Worm (Caenorhabditis elegans) whole organism, mixed stage, embryonic: ENCODE data around the gene fbxa-184.

Source experiments
- M03D4.4 ChIP-seq: sonication (generic microtip); optimal IDR thresholded peaks from 2 replicates; lab custom pipeline; 2017; ENCODE audit warnings: mild to moderate bottlenecking, missing genetic modification characterization, missing compliant biosample characterization
- bed-3 ChIP-seq: fragments of 200-800 bp; sonication (Bioruptor generic); optimal IDR thresholded peaks from 3 replicates; lab custom pipeline; 2018; ENCODE audit warnings: mild to moderate bottlenecking, missing genetic modification characterization, moderate library complexity, missing compliant biosample characterization
- blmp-1 ChIP-seq: fragments of 150-350 bp; optimal IDR thresholded peaks from 2 replicates; lab custom pipeline; 2014; ENCODE audit warnings: missing biosample characterization, missing genetic modification characterization
- ceh-39 ChIP-seq: fragments of 150-350 bp; optimal IDR thresholded peaks from 2 replicates; lab custom pipeline; 2014; ENCODE audit warnings: missing biosample characterization, missing genetic modification characterization
- ceh-43 ChIP-seq: fragments of 200-800 bp; sonication (Bioruptor generic); optimal IDR thresholded peaks from 2 replicates; lab custom pipeline; 2018; ENCODE audit warnings: mild to moderate bottlenecking, missing genetic modification characterization, moderate library complexity, missing compliant biosample characterization
- ceh-83 ChIP-seq: fragments of 200-800 bp; sonication (Bioruptor generic); optimal IDR thresholded peaks from 2 replicates; lab custom pipeline; 2018; ENCODE audit warnings: mild to moderate bottlenecking, missing genetic modification characterization, missing compliant biosample characterization
- ces-1 ChIP-seq: fragments of 150-350 bp; optimal IDR thresholded peaks from 2 replicates; lab custom pipeline; 2014; ENCODE audit warnings: missing biosample characterization, missing genetic modification reagents, missing genetic modification characterization
- cnd-1 ChIP-seq: fragments of 200-800 bp; sonication (Bioruptor generic); optimal IDR thresholded peaks from 2 replicates; lab custom pipeline; 2018; ENCODE audit warnings: mild to moderate bottlenecking, missing genetic modification characterization, missing compliant biosample characterization
- drap-1 ChIP-seq: fragments of 200-800 bp; sonication (Bioruptor generic); optimal IDR thresholded peaks from 3 replicates; lab custom pipeline; 2018; ENCODE audit warnings: mild to moderate bottlenecking, missing genetic modification characterization, missing compliant biosample characterization
- elt-1 ChIP-seq: sonication (generic microtip); optimal IDR thresholded peaks from 2 replicates; lab custom pipeline; 2017; ENCODE audit warnings: missing genetic modification characterization, mild to moderate bottlenecking, missing compliant biosample characterization, antibody characterized with exemption, moderate library complexity, borderline replicate concordance; ENCODE audit not compliant: insufficient read depth
- elt-3 ChIP-seq: fragments of 150-350 bp; optimal IDR thresholded peaks from 2 replicates; lab custom pipeline; 2014; ENCODE audit warnings: missing biosample characterization, missing genetic modification characterization
- flh-1 ChIP-seq: fragments of 200-800 bp; sonication (Bioruptor generic); optimal IDR thresholded peaks from 2 replicates; lab custom pipeline; 2018; ENCODE audit warnings: mild to moderate bottlenecking, missing genetic modification characterization, moderate library complexity, missing compliant biosample characterization
- ham-2 ChIP-seq: fragments of 200-800 bp; sonication (Bioruptor generic); optimal IDR thresholded peaks from 2 replicates; lab custom pipeline; 2018; ENCODE audit warnings: mild to moderate bottlenecking, missing genetic modification characterization, missing compliant biosample characterization
- hlh-1 ChIP-seq: fragments of 150-350 bp; optimal IDR thresholded peaks from 2 replicates; lab custom pipeline; 2014; ENCODE audit warnings: missing biosample characterization, missing genetic modification reagents, missing genetic modification characterization
- lin-13 ChIP-seq: fragments of 150-350 bp; optimal IDR thresholded peaks from 2 replicates; lab custom pipeline; 2014; ENCODE audit warnings: missing biosample characterization, missing genetic modification characterization
- lin-32 ChIP-seq: fragments of 200-800 bp; sonication (Bioruptor generic); optimal IDR thresholded peaks from 2 replicates; lab custom pipeline; 2018; ENCODE audit warnings: mild to moderate bottlenecking, missing genetic modification characterization, missing compliant biosample characterization
- lsy-2 ChIP-seq: fragments of 150-350 bp; optimal IDR thresholded peaks from 2 replicates; lab custom pipeline; 2014; ENCODE audit warnings: missing biosample characterization, missing genetic modification characterization
- mep-1 ChIP-seq: fragments of 150-350 bp; optimal IDR thresholded peaks from 2 replicates; lab custom pipeline; 2017; ENCODE audit warnings: missing biosample characterization, missing genetic modification reagents, missing genetic modification characterization, inconsistent platforms
- mls-2 ChIP-seq: sonication (generic microtip); optimal IDR thresholded peaks from 2 replicates; lab custom pipeline; 2016; ENCODE audit warnings: mild to moderate bottlenecking, missing genetic modification characterization, moderate library complexity, missing compliant biosample characterization
- nhr-12 ChIP-seq: fragments of 150-350 bp; optimal IDR thresholded peaks from 2 replicates; lab custom pipeline; 2014; ENCODE audit warnings: missing biosample characterization, missing genetic modification characterization
- nhr-2 ChIP-seq: fragments of 150-350 bp; optimal IDR thresholded peaks from 2 replicates; lab custom pipeline; 2014; ENCODE audit warnings: missing biosample characterization, missing genetic modification characterization
- nhr-237 ChIP-seq: fragments of 150-350 bp; optimal IDR thresholded peaks from 2 replicates; lab custom pipeline; 2014; ENCODE audit warnings: missing biosample characterization, missing genetic modification characterization
- nhr-28 ChIP-seq: fragments of 150-350 bp; optimal IDR thresholded peaks from 2 replicates; lab custom pipeline; 2014; ENCODE audit warnings: missing biosample characterization, missing genetic modification characterization
- nhr-76 ChIP-seq: sonication (generic microtip); optimal IDR thresholded peaks from 2 replicates; lab custom pipeline; 2017; ENCODE audit warnings: missing biosample characterization, missing genetic modification characterization
- pha-4 ChIP-seq: fragments of 150-350 bp; optimal IDR thresholded peaks from 2 replicates; lab custom pipeline; 2018; ENCODE audit warnings: missing biosample characterization, missing genetic modification reagents, missing genetic modification characterization
- sem-2 ChIP-seq: fragments of 200-800 bp; sonication (Bioruptor generic); optimal IDR thresholded peaks from 2 replicates; lab custom pipeline; 2018; ENCODE audit warnings: mild to moderate bottlenecking, missing genetic modification characterization, missing compliant biosample characterization
- snpc-4 ChIP-seq: fragments of 150-350 bp; optimal IDR thresholded peaks from 2 replicates; lab custom pipeline; 2014; ENCODE audit warnings: missing biosample characterization, missing genetic modification characterization
- sptf-1 ChIP-seq: sonication (generic microtip); optimal IDR thresholded peaks from 2 replicates; lab custom pipeline; 2017; ENCODE audit warnings: mild to moderate bottlenecking, missing genetic modification characterization, moderate library complexity, missing compliant biosample characterization
- tbx-8 ChIP-seq: fragments of 200-800 bp; sonication (Bioruptor generic); optimal IDR thresholded peaks from 2 replicates; lab custom pipeline; 2018; ENCODE audit warnings: mild to moderate bottlenecking, missing genetic modification characterization, moderate library complexity, missing compliant biosample characterization
- unc-120 ChIP-seq: sonication (generic microtip); optimal IDR thresholded peaks from 2 replicates; lab custom pipeline; 2017; ENCODE audit warnings: missing genetic modification characterization, missing compliant biosample characterization; ENCODE audit not compliant: poor library complexity, severe bottlenecking
- unc-39 ChIP-seq: fragments of 150-350 bp; optimal IDR thresholded peaks from 2 replicates; lab custom pipeline; 2014; ENCODE audit warnings: missing biosample characterization, missing genetic modification characterization
- unc-62 ChIP-seq: fragments of 150-350 bp; optimal IDR thresholded peaks from 2 replicates; lab custom pipeline; 2014; ENCODE audit warnings: missing biosample characterization, missing genetic modification reagents, missing genetic modification characterization
- zip-8 ChIP-seq: fragments of 150-350 bp; optimal IDR thresholded peaks from 2 replicates; lab custom pipeline; 2014; ENCODE audit warnings: missing biosample characterization, missing genetic modification characterization
- ztf-11 ChIP-seq: fragments of 150-350 bp; optimal IDR thresholded peaks from 2 replicates; lab custom pipeline; 2014; ENCODE audit warnings: missing biosample characterization, missing genetic modification characterization

fbxa-184 gene

DNA sequence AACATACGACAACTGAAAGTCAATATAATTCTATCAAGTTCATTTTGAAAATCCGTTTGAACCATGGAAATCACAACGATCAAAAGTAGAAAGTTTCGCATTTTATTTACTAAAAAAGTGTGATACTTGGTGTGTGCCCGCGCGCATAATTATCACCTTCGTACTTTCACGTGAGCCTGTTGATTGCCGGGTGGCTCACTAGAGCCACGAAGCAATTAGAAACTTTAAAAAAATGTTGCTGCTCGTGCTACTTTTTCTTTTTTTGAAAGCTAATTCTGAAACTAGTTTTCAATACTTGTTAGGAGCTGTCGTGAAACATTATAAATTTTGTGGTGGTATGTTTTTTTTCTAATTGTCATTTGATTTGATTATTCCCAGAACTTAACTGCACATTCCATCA lies 28.8 kb downstream of the fbxa-184 start, which contains the start of the genes irld-9 and irld-33:
Gene irld-9 (minus strand): TSS at position 101 of the 400 bp plus-strand sequence.
Gene irld-33 (plus strand): TSS at position 209 of the 400 bp plus-strand sequence.
- TF ChIP-seq drap-1 (GFP tag; lab: Kevin White, UChicago) (no peak), flh-1 (GFP tag; lab: Kevin White, UChicago) (no peak), ztf-11 (tag; lab: Kevin White, UChicago) (no peak), bed-3 (GFP tag; lab: Kevin White, UChicago) (no peak), nhr-28 (no peak), lin-13 (no peak), elt-3 (tag; lab: Kevin White, UChicago) (no peak), ces-1 (no peak), cnd-1 (tag; lab: Kevin White, UChicago) (no peak), zip-8 (no peak), sptf-1 (tag; lab: Kevin White, UChicago) (no peak)

ce11 chrII:1741248-1741647 lies 31.2 kb downstream of the fbxa-184 start, which contains the start of gene K07G6.1:
TSS of gene K07G6.1 (plus strand) at chrII:1741548.
- TF ChIP-seq lin-13 (no peak), pha-4 (no peak), mep-1 (no peak), nhr-28 (no peak), unc-39 (tag; lab: Kevin White, UChicago) (no peak), zip-8 (no peak), M03D4.4 (no peak), ceh-83 (no peak), lsy-2 (no peak), ceh-43 (GFP tag; lab: Kevin White, UChicago) (no peak), sptf-1 (tag; lab: Kevin White, UChicago) (no peak), flh-1 (GFP tag; lab: Kevin White, UChicago) (no peak), tbx-8 (GFP tag; lab: Kevin White, UChicago) (no peak), ham-2 (no peak), lin-32 (no peak), mls-2 (tag; lab: Kevin White, UChicago) (no peak), bed-3 (GFP tag; lab: Kevin White, UChicago) (no peak)

DNA sequence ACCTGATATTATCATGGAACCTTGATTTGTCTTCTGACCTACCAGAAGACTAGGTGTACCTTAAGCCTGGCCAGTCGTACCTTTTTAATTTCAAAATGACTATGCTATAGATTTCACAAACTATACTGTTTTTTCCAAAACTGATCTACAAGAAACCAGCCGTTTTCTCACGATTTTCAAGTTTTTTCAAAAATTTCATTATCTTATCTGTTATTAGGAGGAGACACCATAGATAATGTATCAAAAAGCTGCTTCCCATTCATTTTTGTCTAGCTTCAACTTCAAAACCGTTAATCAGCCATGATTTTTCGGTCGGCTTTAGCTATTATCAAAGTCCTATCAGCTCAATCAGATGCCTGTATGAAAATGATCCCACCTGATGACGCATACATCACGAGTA lies 32.5 kb downstream of the fbxa-184 start, which contains the start of gene F36H5.12:
Gene F36H5.12 (plus strand): TSS at position 301 of the 400 bp plus-strand sequence.
- no peak for TF ChIP-seq hlh-1 (tag; lab: Kevin White, UChicago)
- TF ChIP-seq lin-32: no peak
- no peak for TF ChIP-seq mep-1
- TF ChIP-seq lsy-2: no peak
- TF ChIP-seq ceh-83: no peak
- TF ChIP-seq ceh-43 (GFP tag; lab: Kevin White, UChicago): no peak
- no peak for TF ChIP-seq lin-13
- TF ChIP-seq zip-8: no peak
- TF ChIP-seq ceh-39: no peak
- TF ChIP-seq elt-3 (tag; lab: Kevin White, UChicago): no peak
- no peak for TF ChIP-seq unc-39 (tag; lab: Kevin White, UChicago)
- TF ChIP-seq pha-4: no peak

DNA sequence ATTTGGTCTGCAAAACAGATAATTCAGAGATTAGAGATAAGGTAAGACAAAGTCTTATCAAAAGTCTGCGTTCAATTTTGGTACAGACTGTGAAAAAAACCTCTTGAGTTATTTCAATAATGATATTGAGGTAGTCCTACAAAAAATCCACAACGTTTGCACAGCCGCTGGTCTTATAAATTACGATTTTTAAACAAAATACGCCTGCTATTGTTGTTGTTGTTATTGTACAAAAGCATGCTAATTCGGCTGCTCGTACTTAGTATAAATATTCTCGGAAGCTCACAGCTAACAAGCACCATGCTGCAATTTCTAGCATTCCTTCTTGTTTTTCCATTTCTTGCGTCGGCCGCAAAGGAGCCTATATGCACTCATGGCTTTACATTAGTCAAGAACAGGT lies 34.1 kb downstream of the fbxa-184 start, which contains the start of gene clec-19:
Gene clec-19 (plus strand): TSS at position 301 of the 400 bp plus-strand sequence.
- no peak for TF ChIP-seq pha-4
- TF ChIP-seq mls-2 (tag; lab: Kevin White, UChicago): no peak

DNA sequence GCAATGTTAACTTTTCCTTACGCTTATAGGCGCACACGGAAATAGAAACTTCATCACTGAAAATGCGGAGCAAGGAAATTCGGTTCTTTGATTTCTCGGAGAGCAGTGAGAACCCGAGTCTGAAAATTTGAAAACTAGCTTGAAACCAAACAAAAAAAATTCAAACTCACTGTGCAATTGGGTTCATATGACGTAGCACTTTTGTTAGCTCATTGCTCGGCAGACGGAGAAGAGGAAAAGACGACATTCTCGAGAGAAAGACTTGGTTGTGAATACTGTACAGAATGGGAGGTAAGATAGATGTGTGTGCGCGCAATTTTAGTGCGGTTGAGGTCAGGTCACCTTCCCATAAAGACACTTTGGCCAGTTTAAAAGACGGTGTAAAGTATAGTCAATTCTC lies 40.4 kb downstream of the fbxa-184 start, which contains the start of the genes F36H5.13 and F36H5.8:
Gene F36H5.13 (minus strand): TSS at position 101 of the 400 bp plus-strand sequence.
Gene F36H5.8 (minus strand): TSS at position 274 of the 400 bp plus-strand sequence.
- TF ChIP-seq elt-3 (tag; lab: Kevin White, UChicago) (no peak), sptf-1 (tag; lab: Kevin White, UChicago) (no peak), nhr-76 (no peak), cnd-1 (tag; lab: Kevin White, UChicago) (no peak), elt-1 (tag; lab: Kevin White, UChicago) (no peak), zip-8 (no peak), sem-2 (GFP tag; lab: Kevin White, UChicago) (no peak)

DNA sequence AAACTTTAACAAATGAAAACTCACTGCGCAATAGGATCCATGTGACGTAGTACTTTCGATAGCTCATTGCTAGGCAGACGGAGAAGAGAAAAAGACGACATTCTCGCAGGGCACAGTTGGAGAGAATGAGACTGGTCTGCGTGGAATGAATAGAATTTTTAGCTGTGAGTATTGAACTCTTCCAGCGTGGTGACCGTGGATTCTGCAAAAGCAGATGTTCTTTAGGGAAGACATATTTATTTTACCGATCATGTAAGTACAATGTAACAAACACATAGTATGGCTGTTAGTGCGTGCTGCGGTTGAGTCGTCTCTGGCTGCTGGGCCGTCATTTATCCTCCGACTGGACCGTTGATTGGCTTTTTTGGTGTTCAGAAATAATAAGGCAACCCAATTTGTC lies 42.9 kb downstream of the fbxa-184 start, which contains the start of gene F36H5.9:
Gene F36H5.9 (minus strand): TSS at position 101 of the 400 bp plus-strand sequence.
- TF ChIP-seq unc-120 (no peak), nhr-2 (no peak), snpc-4 (tag; lab: Kevin White, UChicago) (no peak), ceh-43 (GFP tag; lab: Kevin White, UChicago) (no peak), flh-1 (GFP tag; lab: Kevin White, UChicago) (no peak), zip-8 (no peak), blmp-1 (tag; lab: Kevin White, UChicago) (no peak), M03D4.4 (no peak), nhr-12 (no peak), nhr-76 (no peak), ztf-11 (tag; lab: Kevin White, UChicago) (no peak), unc-62 (GFP tag; lab: Kevin White, UChicago) (no peak), ces-1 (no peak), nhr-237 (no peak), unc-39 (tag; lab: Kevin White, UChicago) (no peak), sem-2 (GFP tag; lab: Kevin White, UChicago) (no peak), mep-1 (no peak)
